Worm (Caenorhabditis elegans) whole organism, L1 larva: Measurements from ENCODE around the gene srx-6.
"Not testable (repeated sequence)": the region's sequence is repeated elsewhere in the genome, so short reads cannot be mapped to it uniquely, and the experiment has no call there.

Source experiments
- aly-2 ChIP-seq: fragments of 150-350 bp; optimal IDR thresholded peaks from 2 replicates; lab custom pipeline; 2014; ENCODE audit warnings: missing biosample characterization, missing genetic modification characterization
- elt-3 ChIP-seq, 6 experiments: fragments of 150-350 bp in 1 of 6; sonication (generic microtip); optimal IDR thresholded peaks; 2 replicates each; lab custom pipeline; 2017 to 2018; ENCODE audit warnings: missing biosample characterization in 6 of 6, missing genetic modification characterization in 6 of 6, inconsistent platforms in 1 of 6
- lsy-2 ChIP-seq, 2 experiments: fragments of 150-350 bp; optimal IDR thresholded peaks; 2 replicates each; lab custom pipeline; 2014; ENCODE audit warnings: missing biosample characterization in 2 of 2, missing genetic modification characterization in 2 of 2
- nhr-76 ChIP-seq: sonication (generic microtip); optimal IDR thresholded peaks from 2 replicates; lab custom pipeline; 2017; ENCODE audit warnings: missing biosample characterization, missing genetic modification characterization
- nhr-77 ChIP-seq: fragments of 150-350 bp; optimal IDR thresholded peaks from 2 replicates; lab custom pipeline; 2014; ENCODE audit warnings: missing biosample characterization, missing genetic modification characterization
- tbx-2 ChIP-seq: sonication (generic microtip); optimal IDR thresholded peaks from 2 replicates; lab custom pipeline; 2016; ENCODE audit warnings: missing genetic modification characterization, missing compliant biosample characterization

- not testable (repeated sequence) for TF ChIP-seq nhr-77; elt-3 (tag; optimal IDR thresholded peaks at IDR 0.05; lab: Kevin White, UChicago); tbx-2 (tag; lab: Kevin White, UChicago); lsy-2 (tag; optimal IDR thresholded peaks at IDR 0.05; lab: Kevin White, UChicago); aly-2; nhr-76 (tag; lab: Kevin White, UChicago)
These were observed 8.6 kb downstream of the srx-6 start, which contains the start of gene F07G11.2 for ce11 chrV:7304506-7304905.
